Worm (Caenorhabditis elegans): ENCODE measurements around the gene ent-3.

DNA sequence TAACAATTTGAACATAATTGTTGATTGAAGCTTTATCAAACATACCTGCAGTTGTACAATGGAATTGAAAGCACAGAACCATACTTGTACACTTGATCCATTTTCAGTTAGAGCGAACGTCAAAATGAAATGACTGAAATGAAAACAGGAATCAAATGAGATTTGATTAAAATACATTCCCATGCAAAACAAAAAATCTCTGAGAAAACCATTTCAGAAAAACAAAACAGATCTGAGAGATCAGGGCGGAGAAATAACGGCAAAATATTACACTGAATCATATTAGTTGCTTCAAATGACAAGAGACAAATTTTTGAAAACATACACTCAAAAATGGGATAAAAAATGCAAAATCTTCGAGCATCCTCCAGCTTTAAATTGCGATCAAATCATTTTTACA is 43.9 kb upstream of the ent-3 start, which contains the start of gene srt-33:
- TF ChIP-seq nhr-237 (tag; optimal IDR thresholded peaks at IDR 0.05): no peak
- TF ChIP-seq elt-3 (tag; optimal IDR thresholded peaks at IDR 0.05): no peak
- TF ChIP-seq unc-62 (GFP tag; optimal IDR thresholded peaks at IDR 0.05): no peak
- TF ChIP-seq nhr-76 (tag; optimal IDR thresholded peaks at IDR 0.05): no peak
- TF ChIP-seq snpc-4 (tag; optimal IDR thresholded peaks at IDR 0.05): no peak
- TF ChIP-seq mep-1 (tag; optimal IDR thresholded peaks at IDR 0.05): no peak
- no peak for TF ChIP-seq ztf-11 (tag; optimal IDR thresholded peaks at IDR 0.05)
- no peak for TF ChIP-seq pha-4 (tag; optimal IDR thresholded peaks at IDR 0.05)
- TF ChIP-seq nhr-12 (tag; optimal IDR thresholded peaks at IDR 0.05): no peak
- no peak for TF ChIP-seq lsy-2 (tag; optimal IDR thresholded peaks at IDR 0.05)
